Fruit fly (Drosophila melanogaster) whole organism: ENCODE measurements around the gene dj-1beta.

Experiments
- CG8478 ChIP-seq: fragments of >200 bp; optimal IDR thresholded peaks from 2 replicates; lab custom pipeline; 2018; ENCODE audit warnings: inconsistent platforms
- Dll ChIP-seq: fragments of >200 bp; optimal IDR thresholded peaks from 2 replicates; lab custom pipeline; 2017
- EcR ChIP-seq, 2 experiments: fragments of >200 bp; optimal IDR thresholded peaks; 2 replicates each; lab custom pipeline; 2017; ENCODE audit warnings: missing biosample characterization in 2 of 2, missing genetic modification characterization in 2 of 2, missing genetic modification reagents in 2 of 2
- pan ChIP-seq: fragments of >200 bp; optimal IDR thresholded peaks from 2 replicates; lab custom pipeline; 2017
- psq ChIP-seq: fragments of >200 bp; optimal IDR thresholded peaks from 2 replicates; lab custom pipeline; 2017

DNA sequence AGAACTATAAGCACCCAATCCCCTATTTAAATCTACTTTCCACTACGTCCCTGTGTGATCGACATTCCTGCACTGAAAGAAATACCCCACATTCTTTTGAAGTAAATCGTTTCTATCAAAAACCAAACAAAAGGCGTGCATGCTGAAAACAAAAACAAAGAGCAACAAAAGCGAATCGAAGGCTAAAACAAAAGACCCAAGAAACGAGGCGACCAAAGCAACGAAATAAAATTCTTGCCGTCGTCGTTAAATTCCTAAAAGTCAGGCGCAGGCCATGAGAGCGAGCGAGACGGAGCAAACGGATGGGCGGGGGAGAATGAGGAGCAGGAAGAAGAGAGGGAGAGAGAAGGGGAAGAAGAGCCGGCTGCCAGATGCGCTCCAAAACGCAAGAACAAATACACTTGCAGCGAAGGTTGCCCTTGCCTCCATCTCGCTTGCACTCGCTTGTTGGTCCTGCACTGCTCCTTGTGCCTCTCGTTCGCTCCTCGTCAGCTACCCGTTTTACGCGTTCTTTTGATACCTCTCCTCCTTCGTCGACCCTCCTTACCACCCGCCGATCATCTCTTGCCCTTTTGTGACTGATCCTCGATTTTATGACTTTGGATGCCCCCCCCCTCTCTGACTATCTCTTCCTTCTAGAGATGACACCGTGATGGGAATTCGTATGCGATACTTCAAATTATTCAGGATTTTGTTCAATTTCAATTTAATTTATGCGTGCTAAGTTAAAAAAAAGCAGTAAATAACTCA is 12.2 kb upstream of the dj-1beta start:
- TF ChIP-seq pan (lab: Kevin White, UChicago) (no peak), psq (lab: Kevin White, UChicago) (no peak), Dll (lab: Kevin White, UChicago) (peak; percentile 60), CG8478 (lab: Kevin White, UChicago) (peak; percentile 37), EcR (GFP tag; optimal IDR thresholded peaks at IDR 0.05; lab: Kevin White, UChicago) (no peak)
